Worm (Caenorhabditis elegans): ENCODE results near the gene B0432.8.

Gene B0432.8

DNA sequence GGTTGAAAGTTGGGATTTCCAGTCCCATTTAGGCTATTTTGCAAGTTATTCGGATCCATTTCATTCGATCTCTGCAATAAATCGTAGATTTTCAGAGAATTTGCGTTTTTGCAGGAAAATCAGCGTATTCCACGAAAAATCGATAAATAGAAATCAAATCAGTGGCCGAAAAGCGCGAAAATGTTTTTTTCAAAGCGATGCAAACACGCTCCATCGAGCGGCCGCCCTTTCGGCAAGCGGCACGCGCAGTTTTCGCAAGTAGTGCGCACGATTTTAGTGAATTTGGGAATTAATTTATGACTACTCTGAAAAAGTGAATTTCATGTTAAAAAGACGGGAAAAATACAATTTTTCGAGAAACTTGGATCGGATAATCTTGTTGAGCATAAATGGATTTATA, 23.4 kb downstream of the B0432.8 start (continued):
- TF ChIP-seq pqm-1 (tag; optimal IDR thresholded peaks at IDR 0.05), result peak; percentile 74
- peak; percentile 70 to 95 for TF ChIP-seq lsy-2 (tag; optimal IDR thresholded peaks at IDR 0.05)
- no peak for TF ChIP-seq madf-5 (GFP tag; IDR thresholded peaks at IDR 0.05)
- TF ChIP-seq lin-29 (GFP tag; IDR thresholded peaks at IDR 0.05), result peak; percentile 79
- TF ChIP-seq unc-130 (GFP tag; optimal IDR thresholded peaks at IDR 0.05), result peak; percentile 92
- no peak for TF ChIP-seq R02D3.7 (tag; optimal IDR thresholded peaks at IDR 0.05)
- TF ChIP-seq saeg-2 (GFP tag; IDR thresholded peaks at IDR 0.05), result 0 out of 2 replicates have a peak, but pooled peaks have one; percentile 62
- TF ChIP-seq hlh-30 (tag; optimal IDR thresholded peaks at IDR 0.05; ENCODE audit: insufficient read depth), result peak; percentile 84
- 0 out of 2 replicates have a peak, but pooled peaks have one; percentile 16 for TF ChIP-seq dmd-8 (GFP tag; IDR thresholded peaks at IDR 0.05)
- TF ChIP-seq lin-38 (GFP tag; IDR thresholded peaks at IDR 0.05), result peak; percentile 100
- TF ChIP-seq nhr-6 (tag; optimal IDR thresholded peaks at IDR 0.05), result peak; percentile 97
- peak; percentile 87 for TF ChIP-seq nhr-42 (GFP tag; IDR thresholded peaks at IDR 0.05)
- TF ChIP-seq daf-16 (GFP tag; optimal IDR thresholded peaks at IDR 0.05), result peak; percentile 25 to 70
- peak; percentile 80 for TF ChIP-seq daf-16 (tag; optimal IDR thresholded peaks at IDR 0.05)
- peak; percentile 89 for TF ChIP-seq ceh-20 (GFP tag; IDR thresholded peaks at IDR 0.05)
- TF ChIP-seq zip-2 (tag; optimal IDR thresholded peaks at IDR 0.05), result peak; percentile 56
- no peak for TF ChIP-seq F26F4.8 (GFP tag; conservative IDR thresholded peaks at IDR 0.05)
- TF ChIP-seq F37D6.2 (tag; optimal IDR thresholded peaks at IDR 0.05), result peak; percentile 84
- peak; percentile 28 to 77 for TF ChIP-seq mdl-1 (tag; optimal IDR thresholded peaks at IDR 0.05)
- TF ChIP-seq hlh-11 (tag; optimal IDR thresholded peaks at IDR 0.05), result peak; percentile 87
- TF ChIP-seq fkh-10 (GFP tag; optimal IDR thresholded peaks at IDR 0.05), result peak; percentile 95
- peak; percentile 89 for TF ChIP-seq jun-1 (tag; optimal IDR thresholded peaks at IDR 0.05)
- TF ChIP-seq lin-13 (GFP tag; optimal IDR thresholded peaks at IDR 0.05), result peak; percentile 96
- no peak for TF ChIP-seq D1046.2 (GFP tag; IDR thresholded peaks at IDR 0.05)
- peak; percentile 29; the same call in 1 of the 2 replicates for TF ChIP-seq set-16 (GFP tag; IDR thresholded peaks at IDR 0.05)
- peak; percentile 92 for TF ChIP-seq hmg-1.1 (GFP tag; IDR thresholded peaks at IDR 0.05)
- TF ChIP-seq ZK337.2 (GFP tag; IDR thresholded peaks at IDR 0.05), result no peak
- TF ChIP-seq ces-1 (GFP tag; optimal IDR thresholded peaks at IDR 0.05), result peak; percentile 90
- peak; percentile 81 for TF ChIP-seq tra-1 (GFP tag; IDR thresholded peaks at IDR 0.05)
- TF ChIP-seq ceh-62 (tag; optimal IDR thresholded peaks at IDR 0.05), result no peak
- peak; percentile 98 for TF ChIP-seq dve-1 (tag; optimal IDR thresholded peaks at IDR 0.05; ENCODE audit: insufficient read depth)
- TF ChIP-seq ceh-28 (tag; optimal IDR thresholded peaks at IDR 0.05), result peak; percentile 78
- TF ChIP-seq Y48G9A.11 (GFP tag; IDR thresholded peaks at IDR 0.05), result peak; percentile 83
- TF ChIP-seq T26A8.4 (GFP tag; IDR thresholded peaks at IDR 0.05), result peak; percentile 92
- no peak for TF ChIP-seq egl-27 (tag; optimal IDR thresholded peaks at IDR 0.05)
- TF ChIP-seq gei-8 (GFP tag; optimal IDR thresholded peaks at IDR 0.05), result no peak
- no peak for TF ChIP-seq fos-1 (tag; optimal IDR thresholded peaks at IDR 0.05)
- peak; percentile 92 for TF ChIP-seq nhr-28 (tag; optimal IDR thresholded peaks at IDR 0.05)
- TF ChIP-seq Y75B8A.6 (GFP tag; IDR thresholded peaks at IDR 0.05), result no peak
- TF ChIP-seq Y105C5A.15 (GFP tag; IDR thresholded peaks at IDR 0.05), result no peak
- TF ChIP-seq madf-9 (GFP tag; conservative IDR thresholded peaks at IDR 0.05), result peak; percentile 68; the same call in 1 of the 2 replicates
- no peak for TF ChIP-seq cey-2 (tag; optimal IDR thresholded peaks at IDR 0.05; ENCODE audit: borderline replicate concordance, insufficient read depth)
- peak; percentile 11 to 89 for TF ChIP-seq hif-1 (tag; optimal IDR thresholded peaks at IDR 0.05)
- no peak for TF ChIP-seq T20F7.1 (GFP tag; optimal IDR thresholded peaks at IDR 0.05)
- TF ChIP-seq nhr-41 (GFP tag; IDR thresholded peaks at IDR 0.05), result peak; percentile 40; the same call in 1 of the 2 replicates
- TF ChIP-seq lin-1 (GFP tag; IDR thresholded peaks at IDR 0.05), result 0 out of 2 replicates have a peak, but pooled peaks have one; percentile 41
- peak; percentile 82 for TF ChIP-seq mxl-3 (GFP tag; optimal IDR thresholded peaks at IDR 0.05)
- TF ChIP-seq mxl-2 (GFP tag; conservative IDR thresholded peaks at IDR 0.05), result 0 out of 2 replicates have a peak, but pooled peaks have one; percentile 54
- TF ChIP-seq lir-3 (tag; optimal IDR thresholded peaks at IDR 0.05), result peak; percentile 0
- peak; percentile 99 for TF ChIP-seq aha-1 (tag)
- no peak for TF ChIP-seq attf-4 (tag; optimal IDR thresholded peaks at IDR 0.05)

Data from whole organism, L4 larva.